Fruit fly (Drosophila melanogaster) whole organism, adult: ENCODE data around the gene CG7423.

Source experiments
- CG11617 ChIP-seq: fragments of 200-800 bp; sonication (Bioruptor generic); optimal IDR thresholded peaks from 2 replicates; lab custom pipeline; 2017; ENCODE audit warnings: mild to moderate bottlenecking, missing biosample characterization, missing genetic modification reagents, missing genetic modification characterization
- CG14711 ChIP-seq: fragments of 200-800 bp; sonication (Bioruptor generic); optimal IDR thresholded peaks from 2 replicates; lab custom pipeline; 2018; ENCODE audit warnings: missing biosample characterization, mild to moderate bottlenecking, missing genetic modification characterization, moderate library complexity
- CG1620 ChIP-seq: fragments of 200-800 bp; sonication (Bioruptor generic); optimal IDR thresholded peaks from 2 replicates; lab custom pipeline; 2016; ENCODE audit warnings: missing biosample characterization, missing genetic modification characterization
- CG33017 ChIP-seq: fragments of 200-800 bp; sonication (Bioruptor generic); optimal IDR thresholded peaks from 2 replicates; lab custom pipeline; 2018; ENCODE audit warnings: missing biosample characterization, mild to moderate bottlenecking, missing genetic modification characterization, moderate library complexity
- Crg-1 ChIP-seq: fragments of 200-800 bp; sonication (Bioruptor generic); optimal IDR thresholded peaks from 2 replicates; lab custom pipeline; 2016; ENCODE audit warnings: missing biosample characterization, missing genetic modification characterization
- Mnt ChIP-seq: fragments of 200-800 bp; sonication (Bioruptor generic); optimal IDR thresholded peaks from 2 replicates; lab custom pipeline; 2016; ENCODE audit warnings: missing biosample characterization, mild to moderate bottlenecking, missing genetic modification characterization
- kay ChIP-seq: fragments of 200-800 bp; sonication (Bioruptor generic); peaks from one replicate; lab custom pipeline; 2016; ENCODE audit warnings: missing biosample characterization, missing genetic modification characterization, borderline replicate concordance
- ovo ChIP-seq: fragments of 200-800 bp; sonication (Bioruptor generic); optimal IDR thresholded peaks from 2 replicates; lab custom pipeline; 2016; ENCODE audit warnings: missing biosample characterization, missing genetic modification characterization
- toe ChIP-seq: fragments of 200-800 bp; sonication (Bioruptor generic); optimal IDR thresholded peaks from 2 replicates; lab custom pipeline; 2016; ENCODE audit warnings: missing biosample characterization, missing genetic modification characterization

DNA sequence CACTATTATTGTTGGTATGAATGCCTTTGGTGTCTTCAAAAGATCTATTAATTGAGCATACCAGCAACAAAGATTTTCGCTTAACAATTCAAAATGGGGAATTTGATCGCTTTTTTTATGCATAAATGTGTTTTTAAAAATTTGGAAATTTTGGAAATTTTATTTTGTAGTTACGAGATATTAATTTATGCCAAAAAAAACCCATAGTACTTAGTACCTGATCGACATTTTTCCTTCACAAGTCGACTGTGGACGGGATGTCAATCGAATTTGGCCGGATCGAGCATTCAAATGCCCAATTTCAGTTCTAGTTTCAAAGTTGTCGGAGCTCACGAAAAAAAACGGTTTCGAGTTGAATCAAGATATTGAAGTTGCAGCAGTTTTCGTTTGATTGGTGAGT is 26.5 kb downstream of the CG7423 start, which contains the start of gene CG14190:
- TF ChIP-seq CG1620 (GFP tag; lab: Kevin White, UChicago) (no peak), toe (GFP tag; lab: Kevin White, UChicago) (no peak), Mnt (GFP tag; lab: Kevin White, UChicago) (no peak), CG33017 (no peak), CG11617 (GFP tag; lab: Kevin White, UChicago) (no peak), ovo (GFP tag; lab: Kevin White, UChicago) (no peak), CG14711 (no peak), kay (no peak), Crg-1 (no peak)
